Worm (Caenorhabditis elegans) whole organism, early embryonic: ENCODE data around the gene F31D4.5.

Experiments
- B0310.2 ChIP-seq: sonication (generic microtip); optimal IDR thresholded peaks from 2 replicates; lab custom pipeline; 2016; ENCODE audit warnings: mild to moderate bottlenecking, missing genetic modification characterization, missing compliant biosample characterization
- F13C5.2 ChIP-seq: sonication (generic microtip); optimal IDR thresholded peaks from 2 replicates; lab custom pipeline; 2017; ENCODE audit warnings: mild to moderate bottlenecking, missing genetic modification characterization, inconsistent platforms, missing compliant biosample characterization
- aly-1 ChIP-seq: sonication (generic microtip); optimal IDR thresholded peaks from 2 replicates; lab custom pipeline; 2016; ENCODE audit warnings: missing genetic modification characterization, missing compliant biosample characterization
- ama-1 ChIP-seq: fragments of 150-350 bp; optimal IDR thresholded peaks from 2 replicates; lab custom pipeline; 2014
- ceh-13 ChIP-seq: fragments of 200-800 bp; sonication (Bioruptor generic); optimal IDR thresholded peaks from 2 replicates; lab custom pipeline; 2018; ENCODE audit warnings: mild to moderate bottlenecking, missing genetic modification characterization, missing compliant biosample characterization
- ceh-36 ChIP-seq: sonication (generic microtip); optimal IDR thresholded peaks from 2 replicates; lab custom pipeline; 2016; ENCODE audit warnings: missing genetic modification characterization, inconsistent platforms, missing compliant biosample characterization
- ets-7 ChIP-seq: sonication (generic microtip); optimal IDR thresholded peaks from 2 replicates; lab custom pipeline; 2016; ENCODE audit warnings: missing genotype, missing genetic modification characterization, missing compliant biosample characterization
- flt-1 ChIP-seq: fragments of 200-800 bp; sonication (Bioruptor generic); IDR thresholded peaks from 2 replicates; pipeline ENCODE4 v1.3.6; 2022; ENCODE audit warnings: missing genetic modification characterization, missing compliant biosample characterization
- hmbx-1 ChIP-seq: sonication (generic microtip); optimal IDR thresholded peaks from 2 replicates; lab custom pipeline; 2016; ENCODE audit warnings: mild to moderate bottlenecking, missing genetic modification characterization, missing compliant biosample characterization
- hmg-4 ChIP-seq: fragments of 200-800 bp; sonication (Bioruptor generic); optimal IDR thresholded peaks from 2 replicates; lab custom pipeline; 2018; ENCODE audit warnings: mild to moderate bottlenecking, missing genetic modification characterization, missing compliant biosample characterization
- hnd-1 ChIP-seq: sonication (generic microtip); optimal IDR thresholded peaks from 2 replicates; lab custom pipeline; 2016; ENCODE audit warnings: missing genetic modification characterization, missing compliant biosample characterization
- pes-1 ChIP-seq: fragments of 200-800 bp; sonication (Bioruptor generic); IDR thresholded peaks from 2 replicates; pipeline ENCODE4 v1.3.6; 2022; ENCODE audit warnings: missing genetic modification reagents, missing genetic modification characterization, missing compliant biosample characterization
- scrt-1 ChIP-seq: fragments of 200-800 bp; sonication (Bioruptor generic); IDR thresholded peaks from 2 replicates; pipeline ENCODE4 v1.3.6; 2022; ENCODE audit warnings: missing genetic modification characterization, missing compliant biosample characterization
- sea-1 ChIP-seq: fragments of 200-800 bp; sonication (Bioruptor generic); conservative IDR thresholded peaks from 2 replicates; pipeline ENCODE4 v1.3.6; 2022; ENCODE audit warnings: missing genetic modification characterization, missing compliant biosample characterization
- tbx-11 ChIP-seq: fragments of 200-800 bp; sonication (Bioruptor generic); IDR thresholded peaks from 2 replicates; pipeline ENCODE4 v1.3.6; 2022; ENCODE audit warnings: missing genetic modification characterization, missing compliant biosample characterization
- tbx-37 ChIP-seq: fragments of 200-800 bp; sonication (Bioruptor generic); conservative IDR thresholded peaks from 2 replicates; pipeline ENCODE4 v1.3.6; 2022; ENCODE audit warnings: missing genetic modification reagents, missing genetic modification characterization, missing compliant biosample characterization
- tra-4 ChIP-seq: sonication (generic microtip); optimal IDR thresholded peaks from 2 replicates; lab custom pipeline; 2017; ENCODE audit warnings: missing genetic modification characterization, missing compliant biosample characterization

Gene F31D4.5

ce11 chrV:20828820-20829219, 25.1 kb upstream of the F31D4.5 start, which contains the start of gene sbt-1:
TSS of gene sbt-1 (minus strand) at chrV:20828881.
- no peak for TF ChIP-seq tbx-37
- no peak for TF ChIP-seq ama-1 (lab: Kevin White, UChicago)
- no peak for TF ChIP-seq ets-7 (tag; lab: Kevin White, UChicago)
- TF ChIP-seq hnd-1: no peak
- no peak for TF ChIP-seq hmbx-1 (tag; lab: Kevin White, UChicago)
- TF ChIP-seq scrt-1 (GFP tag; lab: Robert Waterston, UW): no peak
- no peak for TF ChIP-seq hmg-4 (GFP tag; lab: Kevin White, UChicago)
- no peak for TF ChIP-seq aly-1 (tag; lab: Kevin White, UChicago)

- TF ChIP-seq flt-1 (GFP tag; lab: Robert Waterston, UW) (no peak), ceh-36 (tag; lab: Kevin White, UChicago) (no peak), pes-1 (GFP tag; lab: Robert Waterston, UW) (no peak), ama-1 (lab: Kevin White, UChicago) (no peak), hnd-1 (no peak), tbx-11 (GFP tag; lab: Robert Waterston, UW) (no peak), F13C5.2 (tag; lab: Kevin White, UChicago) (no peak), sea-1 (GFP tag; lab: Robert Waterston, UW) (no peak), hmbx-1 (tag; lab: Kevin White, UChicago) (no peak)
These were observed 24.4 kb upstream of the F31D4.5 start, which contains the start of gene num-1 for ce11 chrV:20829511-20829910. TSS of gene num-1 (plus strand) at chrV:20829811.

- TF ChIP-seq ceh-36 (tag; lab: Kevin White, UChicago) (no peak), ets-7 (tag; lab: Kevin White, UChicago) (no peak)
These were observed 23.5 kb upstream of the F31D4.5 start for ce11 chrV:20830409-20830808.

DNA sequence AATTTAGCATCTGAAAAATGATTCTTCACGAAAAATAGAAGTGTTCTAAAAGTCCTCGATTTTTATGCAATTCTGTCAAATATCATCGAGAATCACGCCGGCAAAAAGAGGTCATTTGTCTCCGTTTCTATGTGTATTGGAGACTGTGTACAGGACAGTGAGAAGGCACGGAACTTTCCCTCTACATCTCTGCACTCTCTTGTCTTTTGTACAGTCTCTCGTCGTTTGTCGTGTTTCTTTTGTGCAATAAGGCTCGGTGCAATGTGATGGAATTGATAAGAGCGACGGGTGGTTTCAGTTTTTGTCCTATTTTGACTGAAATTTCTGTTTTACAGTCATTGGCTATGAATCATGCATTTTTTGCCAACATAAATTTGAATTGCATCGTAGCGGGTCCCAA, 22.0 kb upstream of the F31D4.5 start:
- TF ChIP-seq sea-1 (GFP tag; lab: Robert Waterston, UW) (no peak), ets-7 (tag; lab: Kevin White, UChicago) (no peak), ceh-13 (GFP tag; lab: Kevin White, UChicago) (no peak), B0310.2 (tag; lab: Kevin White, UChicago) (no peak), pes-1 (GFP tag; lab: Robert Waterston, UW) (no peak), hnd-1 (no peak), aly-1 (tag; lab: Kevin White, UChicago) (no peak), hmg-4 (GFP tag; lab: Kevin White, UChicago) (no peak), tbx-11 (GFP tag; lab: Robert Waterston, UW) (no peak), flt-1 (GFP tag; lab: Robert Waterston, UW) (no peak), scrt-1 (GFP tag; lab: Robert Waterston, UW) (no peak)

DNA sequence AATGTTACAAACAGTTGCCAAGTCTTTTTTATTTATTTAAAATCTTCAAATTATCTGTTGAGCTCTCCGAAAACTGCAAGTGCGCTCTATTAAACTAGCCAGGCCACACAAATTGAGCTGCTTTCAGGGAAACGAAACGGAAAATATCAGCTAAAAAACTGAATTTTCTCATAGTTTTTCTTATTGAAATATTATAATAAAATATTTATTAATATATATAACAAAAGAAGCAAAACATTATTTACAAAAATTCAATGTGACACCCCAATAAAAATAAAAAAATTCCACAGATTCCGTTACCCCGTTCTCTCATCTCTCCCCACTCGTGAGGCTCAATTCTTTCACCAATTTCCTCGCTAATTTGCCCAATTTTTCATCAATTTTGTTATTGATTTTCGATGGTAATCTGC, 21.3 kb upstream of the F31D4.5 start:
- 0 out of 2 replicates have a peak, but pooled peaks have one; percentile 6 for TF ChIP-seq tbx-37
- 0 out of 2 replicates have a peak, but pooled peaks have one; percentile 52 for TF ChIP-seq pes-1 (GFP tag; lab: Robert Waterston, UW)
- TF ChIP-seq ceh-13 (GFP tag; lab: Kevin White, UChicago): peak; percentile 24
- TF ChIP-seq hmbx-1 (tag; lab: Kevin White, UChicago): no peak

DNA sequence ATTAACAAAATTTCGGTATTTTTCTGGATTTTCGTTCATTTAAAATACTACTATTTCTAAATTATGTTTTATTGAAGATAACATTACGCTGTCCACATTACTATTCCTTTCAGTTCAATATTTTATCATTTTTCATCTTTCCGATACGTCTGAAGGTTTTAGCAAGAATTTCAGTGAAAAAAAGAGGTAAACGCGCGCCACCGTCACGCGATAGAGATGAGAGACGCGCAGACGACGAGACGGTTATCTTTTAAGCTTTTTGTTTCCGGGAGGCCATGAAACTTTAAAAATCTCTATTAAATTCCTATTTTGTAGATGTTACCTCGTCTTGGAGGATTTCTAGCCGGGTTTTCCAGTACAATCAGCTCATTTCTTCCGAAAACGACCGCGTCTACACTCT, 16.1 kb upstream of the F31D4.5 start, which contains the start of gene mrps-12:
TSS of gene mrps-12 (plus strand) at position 316 of the 400 bp plus-strand sequence.
- TF ChIP-seq scrt-1 (GFP tag; lab: Robert Waterston, UW) (no peak), hnd-1 (no peak), pes-1 (GFP tag; lab: Robert Waterston, UW) (0 out of 2 replicates have a peak, but pooled peaks have one; percentile 3), flt-1 (GFP tag; lab: Robert Waterston, UW) (no peak)

DNA sequence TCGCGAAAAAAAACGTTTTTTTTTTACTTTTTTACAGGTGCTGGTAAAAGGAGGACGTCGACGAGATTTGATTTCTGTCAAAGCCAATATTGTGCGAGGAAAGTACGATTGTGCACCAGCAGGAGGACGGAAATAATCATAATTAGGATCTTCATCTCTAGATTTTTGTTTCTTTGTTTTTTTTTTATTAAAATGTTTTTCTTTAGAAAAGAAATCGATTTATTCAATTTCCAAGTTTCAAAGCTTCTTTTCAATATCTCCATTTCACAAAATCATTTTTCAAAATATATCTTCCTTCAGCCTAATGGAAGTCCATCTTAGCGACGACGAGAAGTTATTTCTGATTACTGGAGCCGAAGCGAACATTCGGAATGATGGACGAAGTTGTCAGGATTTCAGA, 15.3 kb upstream of the F31D4.5 start, which contains the start of gene exos-7:
TSS of gene exos-7 (plus strand) at position 301 of the 400 bp plus-strand sequence.
- TF ChIP-seq tbx-11 (GFP tag; lab: Robert Waterston, UW) (no peak), sea-1 (GFP tag; lab: Robert Waterston, UW) (no peak), ama-1 (lab: Kevin White, UChicago) (no peak), aly-1 (tag; lab: Kevin White, UChicago) (no peak), ets-7 (tag; lab: Kevin White, UChicago) (no peak), F13C5.2 (tag; lab: Kevin White, UChicago) (no peak), tra-4 (tag; lab: Kevin White, UChicago) (no peak), tbx-37 (no peak), hmbx-1 (tag; lab: Kevin White, UChicago) (no peak), hnd-1 (no peak), flt-1 (GFP tag; lab: Robert Waterston, UW) (no peak), ceh-36 (tag; lab: Kevin White, UChicago) (no peak), scrt-1 (GFP tag; lab: Robert Waterston, UW) (no peak), ceh-13 (GFP tag; lab: Kevin White, UChicago) (no peak), pes-1 (GFP tag; lab: Robert Waterston, UW) (no peak), hmg-4 (GFP tag; lab: Kevin White, UChicago) (no peak), B0310.2 (tag; lab: Kevin White, UChicago) (no peak)

ce11 chrV:20839307-20839909, 14.5 kb upstream of the F31D4.5 start:
- TF ChIP-seq sea-1 (GFP tag; lab: Robert Waterston, UW) (0 out of 2 replicates have a peak, but pooled peaks have one; percentile 29), pes-1 (GFP tag; lab: Robert Waterston, UW) (peak; percentile 63)
